Fruit fly (Drosophila melanogaster) whole organism, adult: ENCODE results near the gene CG7298.

Source experiments
- CG11617 ChIP-seq: fragments of 200-800 bp; sonication (Bioruptor generic); optimal IDR thresholded peaks from 2 replicates; lab custom pipeline; 2017; ENCODE audit warnings: mild to moderate bottlenecking, missing biosample characterization, missing genetic modification reagents, missing genetic modification characterization
- CG12768 ChIP-seq: fragments of 200-800 bp; sonication (Bioruptor generic); optimal IDR thresholded peaks from 2 replicates; lab custom pipeline; 2017; ENCODE audit warnings: missing biosample characterization, missing genetic modification characterization, mild to moderate bottlenecking, moderate library complexity, missing genetic modification reagents
- CG14711 ChIP-seq: fragments of 200-800 bp; sonication (Bioruptor generic); optimal IDR thresholded peaks from 2 replicates; lab custom pipeline; 2018; ENCODE audit warnings: missing biosample characterization, mild to moderate bottlenecking, missing genetic modification characterization, moderate library complexity
- CG1620 ChIP-seq: fragments of 200-800 bp; sonication (Bioruptor generic); optimal IDR thresholded peaks from 2 replicates; lab custom pipeline; 2016; ENCODE audit warnings: missing biosample characterization, missing genetic modification characterization
- CG33017 ChIP-seq: fragments of 200-800 bp; sonication (Bioruptor generic); optimal IDR thresholded peaks from 2 replicates; lab custom pipeline; 2018; ENCODE audit warnings: missing biosample characterization, mild to moderate bottlenecking, missing genetic modification characterization, moderate library complexity
- CG5204 ChIP-seq: fragments of 200-800 bp; sonication (Bioruptor generic); optimal IDR thresholded peaks from 2 replicates; lab custom pipeline; 2016; ENCODE audit warnings: missing biosample characterization, missing genetic modification characterization
- CG7045 ChIP-seq: fragments of 200-800 bp; sonication (Bioruptor generic); optimal IDR thresholded peaks from 2 replicates; lab custom pipeline; 2017; ENCODE audit warnings: missing biosample characterization, mild to moderate bottlenecking, missing genetic modification characterization
- CG7101 ChIP-seq: fragments of 200-800 bp; sonication (Bioruptor generic); optimal IDR thresholded peaks from 2 replicates; lab custom pipeline; 2018; ENCODE audit warnings: missing biosample characterization, mild to moderate bottlenecking, missing genetic modification characterization, moderate library complexity
- Clk ChIP-seq: fragments of 200-800 bp; sonication (Bioruptor generic); optimal IDR thresholded peaks from 2 replicates; lab custom pipeline; 2017; ENCODE audit warnings: missing biosample characterization, missing genetic modification characterization
- Crg-1 ChIP-seq: fragments of 200-800 bp; sonication (Bioruptor generic); optimal IDR thresholded peaks from 2 replicates; lab custom pipeline; 2016; ENCODE audit warnings: missing biosample characterization, missing genetic modification characterization
- Hr96 ChIP-seq: fragments of 200-800 bp; sonication (Bioruptor generic); optimal IDR thresholded peaks from 2 replicates; lab custom pipeline; 2016; ENCODE audit warnings: missing biosample characterization, missing genetic modification characterization
- Mnt ChIP-seq: fragments of 200-800 bp; sonication (Bioruptor generic); optimal IDR thresholded peaks from 2 replicates; lab custom pipeline; 2016; ENCODE audit warnings: missing biosample characterization, mild to moderate bottlenecking, missing genetic modification characterization
- bab1 ChIP-seq: fragments of 200-800 bp; sonication (Bioruptor generic); optimal IDR thresholded peaks from 3 replicates; lab custom pipeline; 2019; ENCODE audit warnings: missing biosample characterization, mild to moderate bottlenecking, missing genetic modification characterization, moderate library complexity
- cic ChIP-seq: fragments of 200-800 bp; sonication (Bioruptor generic); optimal IDR thresholded peaks from 2 replicates; lab custom pipeline; 2017; ENCODE audit warnings: missing biosample characterization, mild to moderate bottlenecking, missing genetic modification characterization, moderate library complexity
- cnc ChIP-seq, 2 experiments: fragments of >200 bp; optimal IDR thresholded peaks; 2 replicates each; lab custom pipeline; 2017
- kay ChIP-seq: fragments of 200-800 bp; sonication (Bioruptor generic); peaks from one replicate; lab custom pipeline; 2016; ENCODE audit warnings: missing biosample characterization, missing genetic modification characterization, borderline replicate concordance
- ovo ChIP-seq: fragments of 200-800 bp; sonication (Bioruptor generic); optimal IDR thresholded peaks from 2 replicates; lab custom pipeline; 2016; ENCODE audit warnings: missing biosample characterization, missing genetic modification characterization
- pad ChIP-seq: fragments of 200-800 bp; sonication (Bioruptor generic); optimal IDR thresholded peaks from 3 replicates; lab custom pipeline; 2017; ENCODE audit warnings: missing biosample characterization, missing genetic modification characterization, mild to moderate bottlenecking, moderate library complexity, missing genetic modification reagents
- tj ChIP-seq: fragments of 200-800 bp; sonication (Bioruptor generic); optimal IDR thresholded peaks from 3 replicates; lab custom pipeline; 2017; ENCODE audit warnings: missing biosample characterization, mild to moderate bottlenecking, missing genetic modification characterization, moderate library complexity
- toe ChIP-seq: fragments of 200-800 bp; sonication (Bioruptor generic); optimal IDR thresholded peaks from 2 replicates; lab custom pipeline; 2016; ENCODE audit warnings: missing biosample characterization, missing genetic modification characterization

CG7298 gene

DNA sequence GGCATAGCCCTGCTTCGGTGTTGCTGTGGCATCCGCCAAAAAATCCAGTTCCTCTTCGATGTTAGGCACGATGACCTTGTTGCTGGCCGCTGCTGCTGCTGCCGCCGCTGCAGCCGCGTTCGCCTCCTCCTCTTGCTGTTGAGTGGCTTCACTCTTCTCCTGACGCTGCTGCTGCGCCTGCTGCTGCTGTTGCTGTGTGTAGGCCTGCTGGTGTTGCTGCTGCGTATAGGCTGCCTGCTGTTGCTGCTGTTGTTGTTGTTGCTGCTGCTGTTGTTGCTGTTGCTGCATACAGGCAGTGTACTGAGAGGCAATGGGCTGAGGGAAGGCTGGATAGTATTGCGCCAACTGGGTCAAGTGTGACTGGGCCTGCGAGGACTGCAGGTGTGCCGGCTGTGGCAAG is 33.7 kb upstream of the CG7298 start:
- TF ChIP-seq ovo (GFP tag; lab: Kevin White, UChicago) (no peak), CG1620 (GFP tag; lab: Kevin White, UChicago) (no peak)

dm6 chr3L:20231369-20231768 is 27.9 kb upstream of the CG7298 start, which contains the start of gene CG13813:
Gene CG13813, plus strand, starts transcription at chr3L:20231669.
- TF ChIP-seq Hr96 (GFP tag; lab: Kevin White, UChicago) (no peak), CG11617 (no peak), CG7045 (GFP tag; lab: Kevin White, UChicago) (no peak), tj (GFP tag; lab: Kevin White, UChicago) (no peak), CG12768 (GFP tag; lab: Kevin White, UChicago) (no peak), pad (GFP tag; lab: Kevin White, UChicago) (no peak), toe (no peak), Crg-1 (no peak), ovo (GFP tag; lab: Kevin White, UChicago) (no peak), CG33017 (tag; lab: Kevin White, UChicago) (no peak), cnc (optimal IDR thresholded peaks at IDR 0.05; lab: Kevin White, UChicago) (no peak), cic (no peak), CG14711 (tag; lab: Kevin White, UChicago) (no peak), CG5204 (GFP tag; lab: Kevin White, UChicago) (no peak), Clk (GFP tag; lab: Kevin White, UChicago) (no peak), Mnt (GFP tag; lab: Kevin White, UChicago) (no peak), CG7101 (tag; lab: Kevin White, UChicago) (no peak), CG1620 (GFP tag; lab: Kevin White, UChicago) (no peak), bab1 (GFP tag; lab: Kevin White, UChicago) (no peak)

DNA sequence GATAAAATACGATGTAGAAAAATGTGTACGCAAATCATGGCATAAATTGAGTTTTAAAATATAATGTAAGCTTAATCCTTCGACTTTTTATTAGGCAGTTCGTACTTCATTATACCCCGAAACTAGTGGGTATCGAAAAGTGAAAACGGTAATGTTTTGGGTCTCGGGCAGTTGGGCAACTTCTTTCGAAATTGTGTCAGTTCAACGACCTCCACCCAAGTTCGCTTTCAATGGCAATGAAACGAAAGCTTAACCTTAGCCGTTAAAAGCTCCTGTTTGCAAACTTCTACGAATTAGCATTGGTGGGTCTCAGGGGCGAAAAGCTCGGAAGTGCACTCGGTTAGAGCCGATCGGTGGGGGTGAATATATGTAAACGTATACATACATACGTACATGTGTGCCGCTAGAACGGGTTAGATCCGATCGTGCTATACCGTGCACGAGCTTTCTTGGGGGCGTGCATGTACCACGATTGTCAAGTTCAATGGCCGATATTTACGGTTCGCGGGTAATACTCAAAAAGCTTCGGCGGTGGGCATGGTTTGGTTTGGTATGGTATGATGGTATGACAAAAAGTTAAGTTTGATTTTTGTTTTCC is 26.8 kb upstream of the CG7298 start:
- TF ChIP-seq CG1620 (GFP tag; lab: Kevin White, UChicago) (no peak), toe (peak; percentile 1), Hr96 (GFP tag; lab: Kevin White, UChicago) (no peak), Clk (GFP tag; lab: Kevin White, UChicago) (no peak), Mnt (GFP tag; lab: Kevin White, UChicago) (peak; percentile 57), bab1 (GFP tag; lab: Kevin White, UChicago) (peak; percentile 33), tj (GFP tag; lab: Kevin White, UChicago) (no peak), CG12768 (GFP tag; lab: Kevin White, UChicago) (peak; percentile 49), CG7101 (tag; lab: Kevin White, UChicago) (no peak), cnc (optimal IDR thresholded peaks at IDR 0.05; lab: Kevin White, UChicago) (no peak), cic (peak; percentile 85), pad (GFP tag; lab: Kevin White, UChicago) (peak; percentile 46), CG33017 (tag; lab: Kevin White, UChicago) (peak; percentile 33), CG5204 (GFP tag; lab: Kevin White, UChicago) (no peak), ovo (GFP tag; lab: Kevin White, UChicago) (peak; percentile 70), Crg-1 (no peak)

- TF ChIP-seq CG12768 (GFP tag; lab: Kevin White, UChicago) (no peak), toe (no peak), cnc (optimal IDR thresholded peaks at IDR 0.05; lab: Kevin White, UChicago) (no peak), tj (GFP tag; lab: Kevin White, UChicago) (no peak), ovo (GFP tag; lab: Kevin White, UChicago) (no peak), Clk (GFP tag; lab: Kevin White, UChicago) (no peak), CG11617 (no peak), Hr96 (GFP tag; lab: Kevin White, UChicago) (no peak), bab1 (GFP tag; lab: Kevin White, UChicago) (peak; percentile 36)
These were observed 22.7 kb upstream of the CG7298 start for dm6 chr3L:20226153-20226552.

DNA sequence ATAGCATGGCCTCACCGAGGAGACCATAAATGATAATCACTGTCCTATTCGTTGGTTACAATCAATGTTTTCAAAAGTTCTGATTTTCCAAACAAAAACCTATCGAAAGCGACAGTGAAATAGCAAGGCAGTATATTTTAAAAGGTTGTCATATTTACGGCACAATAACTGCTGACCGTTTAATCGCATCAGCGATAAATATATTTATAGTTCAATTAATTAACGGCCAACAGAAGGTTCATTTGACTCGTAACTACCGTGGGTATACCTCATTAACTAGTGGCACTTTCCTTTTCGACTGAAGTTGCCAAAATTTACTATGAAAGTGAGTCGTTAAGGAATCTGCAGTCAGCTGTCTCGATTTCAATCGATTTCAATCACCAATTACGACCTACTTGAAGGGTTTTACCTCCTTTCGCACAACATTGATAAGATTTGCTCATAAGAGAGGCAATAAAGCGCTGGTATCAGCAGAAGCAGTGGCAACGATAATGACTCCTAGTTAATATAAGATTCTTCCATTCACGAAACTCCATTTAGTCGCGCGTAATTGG is 20.0 kb upstream of the CG7298 start, which contains the start of gene CG17147:
Gene CG17147 (plus strand): TSS at position 535 of the 554 bp plus-strand sequence.
- TF ChIP-seq CG14711 (tag; lab: Kevin White, UChicago) = no peak
- no peak for TF ChIP-seq ovo (GFP tag; lab: Kevin White, UChicago)
- TF ChIP-seq Clk (GFP tag; lab: Kevin White, UChicago) = no peak
- TF ChIP-seq CG7045 (GFP tag; lab: Kevin White, UChicago) = no peak
- no peak for TF ChIP-seq Hr96 (GFP tag; lab: Kevin White, UChicago)
- TF ChIP-seq CG1620 (GFP tag; lab: Kevin White, UChicago) = no peak
- no peak for TF ChIP-seq cnc (optimal IDR thresholded peaks at IDR 0.05; lab: Kevin White, UChicago)
- no peak for TF ChIP-seq CG33017 (tag; lab: Kevin White, UChicago)
- no peak for TF ChIP-seq CG12768 (GFP tag; lab: Kevin White, UChicago)
- TF ChIP-seq cic = no peak
- no peak for TF ChIP-seq Mnt (GFP tag; lab: Kevin White, UChicago)
- TF ChIP-seq Crg-1 = no peak
- no peak for TF ChIP-seq kay

- TF ChIP-seq CG7045 (GFP tag; lab: Kevin White, UChicago) (no peak), CG12768 (GFP tag; lab: Kevin White, UChicago) (no peak), kay (no peak), CG11617 (no peak), CG1620 (GFP tag; lab: Kevin White, UChicago) (no peak), Hr96 (GFP tag; lab: Kevin White, UChicago) (no peak), Mnt (GFP tag; lab: Kevin White, UChicago) (no peak), CG5204 (GFP tag; lab: Kevin White, UChicago) (no peak), Crg-1 (no peak), CG33017 (tag; lab: Kevin White, UChicago) (no peak), CG14711 (tag; lab: Kevin White, UChicago) (no peak), cnc (optimal IDR thresholded peaks at IDR 0.05; lab: Kevin White, UChicago) (no peak), toe (no peak), pad (GFP tag; lab: Kevin White, UChicago) (no peak), bab1 (GFP tag; lab: Kevin White, UChicago) (no peak), cic (no peak), Clk (GFP tag; lab: Kevin White, UChicago) (no peak), CG7101 (tag; lab: Kevin White, UChicago) (no peak)
These were observed 19.1 kb upstream of the CG7298 start for dm6 chr3L:20222617-20223016.
